Worm (Caenorhabditis elegans) whole organism, L4 larva: Measurements from ENCODE around the gene tnt-3.

Experiments used
- ceh-44 ChIP-seq: fragments of 200-800 bp; sonication (Bioruptor generic); IDR thresholded peaks from 2 replicates; pipeline ENCODE4 v1.3.6; 2022; ENCODE audit warnings: missing genetic modification reagents, missing genetic modification characterization, missing compliant biosample characterization
- lin-13 ChIP-seq: fragments of 150-350 bp; optimal IDR thresholded peaks from 2 replicates; lab custom pipeline; 2014; ENCODE audit warnings: missing biosample characterization, missing genetic modification reagents, missing genetic modification characterization
- mdl-1 ChIP-seq, 2 experiments: fragments of 150-350 bp in 1 of 2; sonication (generic microtip) in 1 of 2; optimal IDR thresholded peaks; 2 replicates each; lab custom pipeline; 2014 to 2017; ENCODE audit warnings: missing biosample characterization in 2 of 2, missing genetic modification characterization in 2 of 2
- nhr-111 ChIP-seq: fragments of 200-800 bp; sonication (Bioruptor generic); optimal IDR thresholded peaks from 2 replicates; lab custom pipeline; 2018; ENCODE audit warnings: mild to moderate bottlenecking, missing genetic modification characterization, missing compliant biosample characterization

ce11 chrX:7942675-7943074 lies 2.2 kb downstream of the tnt-3 start:
- TF ChIP-seq lin-13 (GFP tag; lab: Kevin White, UChicago) (no peak), ceh-44 (GFP tag; lab: Robert Waterston, UW) (no peak), nhr-111 (GFP tag; lab: Kevin White, UChicago) (no peak), mdl-1 (tag; optimal IDR thresholded peaks at IDR 0.05; lab: Kevin White, UChicago) (no peak)
